Worm (Caenorhabditis elegans): ENCODE measurements around the gene ZK673.11.

DNA sequence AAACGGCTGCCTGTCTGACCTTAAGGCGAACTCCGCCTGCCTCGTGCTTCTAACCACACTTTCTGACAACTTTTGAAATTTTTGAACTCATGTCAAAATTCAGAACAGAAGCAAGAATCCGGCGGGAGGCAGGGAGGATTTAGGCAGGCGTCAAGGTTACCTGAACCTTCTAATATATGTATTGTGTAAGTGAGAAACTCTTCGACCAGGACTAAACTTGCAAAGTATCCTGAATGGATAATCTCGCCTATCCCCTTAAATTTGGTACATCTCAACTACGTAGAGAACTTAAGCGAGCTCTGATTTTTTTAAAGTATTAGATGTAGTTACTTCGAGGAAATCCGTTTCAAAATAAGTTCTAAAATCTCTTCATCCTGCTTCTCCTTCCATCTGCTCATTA lies 46.1 kb upstream of the ZK673.11 start, which contains the start of gene E04D5.5:
- TF ChIP-seq him-1 (tag; optimal IDR thresholded peaks at IDR 0.05) (no peak), dao-5 (tag; optimal IDR thresholded peaks at IDR 0.05) (no peak), W03F9.2 (tag; optimal IDR thresholded peaks at IDR 0.05) (no peak)
